Fruit fly (Drosophila melanogaster) whole organism: ENCODE measurements around the gene ppk31.

Experiments used
- CG8478 ChIP-seq: fragments of >200 bp; optimal IDR thresholded peaks from 2 replicates; lab custom pipeline; 2018; ENCODE audit warnings: inconsistent platforms
- EcR ChIP-seq, 2 experiments: fragments of >200 bp; optimal IDR thresholded peaks; 2 replicates each; lab custom pipeline; 2017; ENCODE audit warnings: missing biosample characterization in 2 of 2, missing genetic modification characterization in 2 of 2, missing genetic modification reagents in 2 of 2
- pan ChIP-seq: fragments of >200 bp; optimal IDR thresholded peaks from 2 replicates; lab custom pipeline; 2017
- usp ChIP-seq: fragments of >200 bp; optimal IDR thresholded peaks from 2 replicates; lab custom pipeline; 2017; ENCODE audit warnings: missing biosample characterization, missing genetic modification characterization, mixed read lengths

dm6 chr3R:27148812-27149769 is 13.8 kb upstream of the ppk31 start:
- TF ChIP-seq CG8478: no peak
- TF ChIP-seq EcR (GFP tag; optimal IDR thresholded peaks at IDR 0.05; lab: Kevin White, UChicago): no peak
- no peak for TF ChIP-seq pan
- TF ChIP-seq usp (GFP tag; lab: Kevin White, UChicago): no peak
